Fruit fly (Drosophila melanogaster) whole organism, embryonic: ENCODE results near the gene CG13252.
A peak's percentile ranks its signal among the peaks of the same experiment; 100 is the strongest.

ENCODE experiments used
- CG10565 ChIP-seq: fragments of 200-800 bp; sonication (Bioruptor generic); optimal IDR thresholded peaks from 3 replicates; lab custom pipeline; 2016; ENCODE audit warnings: missing biosample characterization, mild to moderate bottlenecking, missing genetic modification characterization
- CG11093 ChIP-seq: fragments of 200-800 bp; sonication (Bioruptor generic); IDR thresholded peaks from 3 replicates; pipeline ENCODE4 v1.3.6; 2022; ENCODE audit warnings: missing biosample characterization, missing genetic modification characterization
- CG11696 ChIP-seq: fragments of 200-800 bp; sonication (Bioruptor generic); IDR thresholded peaks from 2 replicates; pipeline ENCODE4 v1.3.6; 2022; ENCODE audit warnings: missing biosample characterization, missing genetic modification characterization
- CG12769 ChIP-seq: fragments of 200-800 bp; sonication (Bioruptor generic); optimal IDR thresholded peaks from 2 replicates; lab custom pipeline; 2019; ENCODE audit warnings: missing biosample characterization, mild to moderate bottlenecking, missing genetic modification characterization, moderate library complexity
- CG14014 ChIP-seq: fragments of 200-800 bp; sonication (Bioruptor generic); IDR thresholded peaks from 2 replicates; pipeline ENCODE4 v1.3.6; 2022; ENCODE audit warnings: missing biosample characterization, missing genetic modification characterization
- CG1603 ChIP-seq: fragments of 200-800 bp; sonication (Bioruptor generic); optimal IDR thresholded peaks from 2 replicates; lab custom pipeline; 2019; ENCODE audit warnings: missing biosample characterization, mild to moderate bottlenecking, missing genetic modification characterization, moderate library complexity
- CG17802 ChIP-seq: fragments of 200-800 bp; sonication (Bioruptor generic); optimal IDR thresholded peaks from 2 replicates; lab custom pipeline; 2018; ENCODE audit warnings: missing biosample characterization, mild to moderate bottlenecking, missing genetic modification characterization, moderate library complexity
- CG17829 ChIP-seq: fragments of 200-800 bp; optimal IDR thresholded peaks from 2 replicates; lab custom pipeline; 2019; ENCODE audit warnings: missing biosample characterization, mild to moderate bottlenecking, missing genetic modification characterization, moderate library complexity
- CG31365 ChIP-seq: fragments of 200-800 bp; sonication (Bioruptor generic); optimal IDR thresholded peaks from 2 replicates; lab custom pipeline; 2018; ENCODE audit warnings: missing biosample characterization, mild to moderate bottlenecking, missing genetic modification characterization
- CG32532 ChIP-seq: fragments of 200-800 bp; sonication (Bioruptor generic); IDR thresholded peaks from 2 replicates; pipeline ENCODE4 v1.3.6; 2022; ENCODE audit warnings: missing biosample characterization, missing genetic modification characterization
- CG5180 ChIP-seq: fragments of 200-800 bp; sonication (Bioruptor generic); optimal IDR thresholded peaks from 3 replicates; lab custom pipeline; 2017; ENCODE audit warnings: missing biosample characterization, missing genetic modification characterization, mild to moderate bottlenecking, moderate library complexity, missing genetic modification reagents
- CG6175 ChIP-seq: fragments of 200-800 bp; sonication (Bioruptor generic); IDR thresholded peaks from 3 replicates; pipeline ENCODE4 v1.3.6; 2022; ENCODE audit warnings: missing biosample characterization, missing genetic modification characterization
- CG7556 ChIP-seq: fragments of 200-800 bp; sonication (Bioruptor generic); optimal IDR thresholded peaks from 2 replicates; lab custom pipeline; 2017; ENCODE audit warnings: missing biosample characterization, mild to moderate bottlenecking, missing genetic modification characterization
- CG8089 ChIP-seq: fragments of 200-800 bp; sonication (Bioruptor generic); optimal IDR thresholded peaks from 3 replicates; lab custom pipeline; 2016; ENCODE audit warnings: missing biosample characterization, missing genetic modification characterization
- CG8290 ChIP-seq, 3 experiments: fragments of 200-800 bp; sonication (Bioruptor generic); optimal IDR thresholded peaks; 2 replicates each; lab custom pipeline; 2016 to 2019; ENCODE audit warnings: missing biosample characterization in 3 of 3, missing genetic modification characterization in 3 of 3, mild to moderate bottlenecking in 2 of 3, moderate library complexity in 1 of 3
- CG8388 ChIP-seq: fragments of 200-800 bp; sonication (Bioruptor generic); optimal IDR thresholded peaks from 2 replicates; lab custom pipeline; 2019; ENCODE audit warnings: missing biosample characterization, mild to moderate bottlenecking, missing genetic modification characterization, moderate library complexity
- CG9727 ChIP-seq: fragments of 200-800 bp; sonication (Bioruptor generic); optimal IDR thresholded peaks from 3 replicates; lab custom pipeline; 2017; ENCODE audit warnings: missing biosample characterization, mild to moderate bottlenecking, missing genetic modification characterization
- Dip3 ChIP-seq: fragments of 200-800 bp; sonication (Bioruptor generic); optimal IDR thresholded peaks from 3 replicates; lab custom pipeline; 2016; ENCODE audit warnings: missing biosample characterization, missing genetic modification characterization
- Dll ChIP-seq: fragments of 200-800 bp; sonication (Bioruptor generic); IDR thresholded peaks from 4 replicates; pipeline ENCODE4 v1.3.6; 2022; ENCODE audit warnings: missing biosample characterization, missing genetic modification characterization; ENCODE audit not compliant: partially characterized antibody
- Eip74EF ChIP-seq, 2 experiments: fragments of 200-800 bp in 1 of 2; fragments of >200 bp in 1 of 2; sonication (Bioruptor generic) in 1 of 2; optimal IDR thresholded peaks; 2 replicates each; lab custom pipeline; 2017 to 2019; ENCODE audit warnings: missing biosample characterization in 2 of 2, missing genetic modification characterization in 2 of 2, mild to moderate bottlenecking in 1 of 2, moderate library complexity in 1 of 2
- Ets65A ChIP-seq: fragments of 200-800 bp; sonication (Bioruptor generic); peaks from one replicate; lab custom pipeline; 2016; ENCODE audit warnings: missing biosample characterization, missing genetic modification characterization
- H2.0 ChIP-seq: fragments of 200-800 bp; sonication (Bioruptor generic); IDR thresholded peaks from 2 replicates; pipeline ENCODE4 v1.3.6; 2022; ENCODE audit warnings: missing biosample characterization, missing genetic modification characterization
- HLH4C ChIP-seq: fragments of 200-800 bp; sonication (Bioruptor generic); IDR thresholded peaks from 3 replicates; pipeline ENCODE4 v1.3.6; 2022; ENCODE audit warnings: missing biosample characterization, missing genetic modification characterization; ENCODE audit not compliant: partially characterized antibody
- HLHmδ ChIP-seq: fragments of 200-800 bp; sonication (Bioruptor generic); optimal IDR thresholded peaks from 2 replicates; lab custom pipeline; 2018; ENCODE audit warnings: missing biosample characterization, mild to moderate bottlenecking, missing genetic modification characterization, moderate library complexity
- Hr39 ChIP-seq: fragments of >200 bp; optimal IDR thresholded peaks from 2 replicates; lab custom pipeline; 2017
- MTF-1 ChIP-seq: fragments of 200-800 bp; sonication (Bioruptor generic); optimal IDR thresholded peaks from 2 replicates; lab custom pipeline; 2018; ENCODE audit warnings: missing biosample characterization, mild to moderate bottlenecking, missing genetic modification characterization, borderline replicate concordance
- Med ChIP-seq: fragments of 200-800 bp; sonication (Bioruptor generic); peaks from one replicate; lab custom pipeline; 2016; ENCODE audit warnings: missing biosample characterization, missing genetic modification characterization, mild to moderate bottlenecking, inconsistent platforms, moderate library complexity
- NK7.1 ChIP-seq: fragments of 200-800 bp; sonication (Bioruptor generic); optimal IDR thresholded peaks from 3 replicates; lab custom pipeline; 2016; ENCODE audit warnings: missing biosample characterization, missing genetic modification characterization
- Six4 ChIP-seq: fragments of 200-800 bp; sonication (Bioruptor generic); optimal IDR thresholded peaks from 2 replicates; lab custom pipeline; 2016; ENCODE audit warnings: missing biosample characterization, missing genetic modification characterization
- Sox102F ChIP-seq: fragments of 200-800 bp; sonication (Bioruptor generic); optimal IDR thresholded peaks from 2 replicates; lab custom pipeline; 2018; ENCODE audit warnings: missing biosample characterization, mild to moderate bottlenecking, missing genetic modification characterization, moderate library complexity
- chm ChIP-seq: fragments of 200-800 bp; sonication (Bioruptor generic); IDR thresholded peaks from 2 replicates; pipeline ENCODE4 v1.3.6; 2022; ENCODE audit warnings: missing biosample characterization, missing genetic modification characterization
- chn ChIP-seq: fragments of 200-800 bp; sonication (Bioruptor generic); optimal IDR thresholded peaks from 2 replicates; lab custom pipeline; 2016; ENCODE audit warnings: missing biosample characterization, missing genetic modification characterization
- ci ChIP-seq: fragments of 200-800 bp; sonication (Bioruptor generic); IDR thresholded peaks from 3 replicates; pipeline ENCODE4 v1.3.6; 2022; ENCODE audit warnings: missing biosample characterization, missing genetic modification characterization
- crol ChIP-seq: fragments of 200-800 bp; sonication (Bioruptor generic); IDR thresholded peaks from 2 replicates; pipeline ENCODE4 v1.3.6; 2022; ENCODE audit warnings: missing biosample characterization, missing genetic modification characterization
- dimm ChIP-seq: fragments of 200-800 bp; sonication (Bioruptor generic); IDR thresholded peaks from 2 replicates; pipeline ENCODE4 v1.3.6; 2022; ENCODE audit warnings: missing biosample characterization, missing genetic modification characterization
- ewg ChIP-seq: fragments of 200-800 bp; sonication (Bioruptor generic); optimal IDR thresholded peaks from 3 replicates; lab custom pipeline; 2017; ENCODE audit warnings: mild to moderate bottlenecking, missing biosample characterization, missing genetic modification reagents, missing genetic modification characterization
- gcm ChIP-seq: fragments of 200-800 bp; sonication (Bioruptor generic); optimal IDR thresholded peaks from 2 replicates; lab custom pipeline; 2019; ENCODE audit warnings: missing biosample characterization, mild to moderate bottlenecking, missing genetic modification characterization, moderate library complexity
- gfzf ChIP-seq: fragments of 200-800 bp; sonication (Bioruptor generic); optimal IDR thresholded peaks from 2 replicates; lab custom pipeline; 2016; ENCODE audit warnings: missing biosample characterization, mild to moderate bottlenecking, missing genetic modification characterization, moderate library complexity
- ham ChIP-seq: fragments of 200-800 bp; sonication (Bioruptor generic); IDR thresholded peaks from 2 replicates; pipeline ENCODE4 v1.3.6; 2022; ENCODE audit warnings: missing biosample characterization, missing genetic modification characterization
- ind ChIP-seq: fragments of 200-800 bp; sonication (Bioruptor generic); optimal IDR thresholded peaks from 3 replicates; lab custom pipeline; 2016; ENCODE audit warnings: missing biosample characterization, missing genetic modification characterization
- nom ChIP-seq: fragments of 200-800 bp; sonication (Bioruptor generic); optimal IDR thresholded peaks from 2 replicates; lab custom pipeline; 2017; ENCODE audit warnings: missing biosample characterization, missing genetic modification characterization, mild to moderate bottlenecking, moderate library complexity, missing genetic modification reagents
- otp ChIP-seq: fragments of 200-800 bp; sonication (Bioruptor generic); IDR thresholded peaks from 3 replicates; pipeline ENCODE4, ENCODE4 v1.3.6; 2022; ENCODE audit warnings: missing biosample characterization, missing genetic modification characterization
- pfk ChIP-seq: fragments of 200-800 bp; sonication (Bioruptor generic); optimal IDR thresholded peaks from 2 replicates; lab custom pipeline; 2018; ENCODE audit warnings: missing biosample characterization, mild to moderate bottlenecking, missing genetic modification characterization, moderate library complexity
- phol ChIP-seq: fragments of 200-800 bp; sonication (Bioruptor generic); optimal IDR thresholded peaks from 3 replicates; lab custom pipeline; 2018; ENCODE audit warnings: missing biosample characterization, mild to moderate bottlenecking, missing genetic modification characterization, moderate library complexity
- pros ChIP-seq: fragments of 200-800 bp; sonication (Bioruptor generic); optimal IDR thresholded peaks from 3 replicates; lab custom pipeline; 2019; ENCODE audit warnings: missing biosample characterization, mild to moderate bottlenecking, missing genetic modification characterization, moderate library complexity
- slou ChIP-seq: fragments of 200-800 bp; sonication (Bioruptor generic); optimal IDR thresholded peaks from 3 replicates; lab custom pipeline; 2016; ENCODE audit warnings: missing biosample characterization, missing genetic modification characterization
- tll ChIP-seq, 2 experiments: fragments of 200-800 bp in 1 of 2; fragments of >200 bp in 1 of 2; sonication (Bioruptor generic) in 1 of 2; optimal IDR thresholded peaks; 2 replicates each; lab custom pipeline; 2017 to 2019; ENCODE audit warnings: missing biosample characterization in 2 of 2, missing genetic modification characterization in 2 of 2, mild to moderate bottlenecking in 1 of 2, moderate library complexity in 1 of 2
- trh ChIP-seq: fragments of 200-800 bp; sonication (Bioruptor generic); optimal IDR thresholded peaks from 2 replicates; lab custom pipeline; 2016; ENCODE audit warnings: missing biosample characterization, missing genetic modification characterization
- twi ChIP-seq: fragments of 200-800 bp; optimal IDR thresholded peaks from 2 replicates; lab custom pipeline; 2019; ENCODE audit warnings: missing biosample characterization, mild to moderate bottlenecking, missing genetic modification characterization, moderate library complexity
- vfl ChIP-seq: fragments of 200-800 bp; sonication (Bioruptor generic); optimal IDR thresholded peaks from 2 replicates; lab custom pipeline; 2016; ENCODE audit warnings: missing biosample characterization, missing genetic modification characterization

The CG13252 gene

dm6 chr3L:20789299-20789698 lies 58.9 kb downstream of the CG13252 start:
- TF ChIP-seq gcm (GFP tag; lab: Kevin White, UChicago), result peak; percentile 75
- no peak for TF ChIP-seq dimm
- TF ChIP-seq trh (GFP tag; lab: Kevin White, UChicago), result no peak
- TF ChIP-seq slou (GFP tag; lab: Kevin White, UChicago), result no peak
- TF ChIP-seq ci (GFP tag; lab: Robert Waterston, UW), result 0 out of 3 replicates have a peak, but pooled peaks have one; percentile 24
- TF ChIP-seq HLH4C, result 0 out of 3 replicates have a peak, but pooled peaks have one; percentile 30
- TF ChIP-seq CG10565, result no peak
- peak; percentile 46 for TF ChIP-seq ewg
- no peak for TF ChIP-seq CG14014 (GFP tag; lab: Robert Waterston, UW)
- peak; percentile 30 for TF ChIP-seq Ets65A (GFP tag; lab: Kevin White, UChicago)
- no peak for TF ChIP-seq CG11093 (GFP tag; lab: Robert Waterston, UW)
- no peak for TF ChIP-seq CG8388 (GFP tag; lab: Kevin White, UChicago)
- no peak for TF ChIP-seq Dip3 (GFP tag; lab: Kevin White, UChicago)
- TF ChIP-seq CG8089, result no peak
- TF ChIP-seq CG5180 (GFP tag; lab: Kevin White, UChicago), result no peak
- TF ChIP-seq Six4 (GFP tag; lab: Kevin White, UChicago), result peak; percentile 23
- TF ChIP-seq crol (GFP tag; lab: Robert Waterston, UW), result peak; percentile 91
- TF ChIP-seq CG31365 (tag; lab: Kevin White, UChicago), result no peak
- 0 out of 2 replicates have a peak, but pooled peaks have one; percentile 23 for TF ChIP-seq CG11696
- 0 out of 4 replicates have a peak, but pooled peaks have one; percentile 25 for TF ChIP-seq Dll (GFP tag; lab: Robert Waterston, UW)
- TF ChIP-seq Eip74EF (GFP tag; optimal IDR thresholded peaks at IDR 0.05; lab: Kevin White, UChicago), result no peak
- TF ChIP-seq twi (tag; lab: Kevin White, UChicago), result peak; percentile 99
- TF ChIP-seq Med, result peak; percentile 35
- no peak for TF ChIP-seq Sox102F (GFP tag; lab: Kevin White, UChicago)
- TF ChIP-seq pfk (GFP tag; lab: Kevin White, UChicago), result peak; percentile 3
- TF ChIP-seq HLHmδ, result peak; percentile 52
- no peak for TF ChIP-seq CG6175 (GFP tag; lab: Robert Waterston, UW)
- TF ChIP-seq, all 482 proteins: peak for 13

- TF ChIP-seq otp (GFP tag; lab: Robert Waterston, UW) (0 out of 3 replicates have a peak, but pooled peaks have one; percentile 18), chm (GFP tag; lab: Robert Waterston, UW) (peak; percentile 62), H2.0 (GFP tag; lab: Robert Waterston, UW) (no peak), chn (GFP tag; lab: Kevin White, UChicago) (no peak), vfl (GFP tag; lab: Kevin White, UChicago) (no peak), tll (GFP tag; optimal IDR thresholded peaks at IDR 0.05; lab: Kevin White, UChicago) (peak in 1 of 2 experiments; percentile 2), pros (GFP tag; lab: Kevin White, UChicago) (peak; percentile 26), CG12769 (no peak), ind (no peak), ham (no peak), CG5180 (GFP tag; lab: Kevin White, UChicago) (no peak), NK7.1 (GFP tag; lab: Kevin White, UChicago) (no peak), nom (GFP tag; lab: Kevin White, UChicago) (no peak), CG17829 (tag; lab: Kevin White, UChicago) (peak; percentile 41), CG17802 (tag; lab: Kevin White, UChicago) (no peak), CG7556 (GFP tag; lab: Kevin White, UChicago) (no peak), CG9727 (peak; percentile 17), CG10565 (no peak), CG1603 (tag; lab: Kevin White, UChicago) (peak; percentile 5), CG8290 (GFP tag; optimal IDR thresholded peaks at IDR 0.05; lab: Kevin White, UChicago) (peak; percentile 28), CG8290 (tag; optimal IDR thresholded peaks at IDR 0.05; lab: Kevin White, UChicago) (peak in 1 of 2 experiments; percentile 92), MTF-1 (peak; percentile 32), Hr39 (lab: Kevin White, UChicago) (no peak), CG32532 (GFP tag; lab: Robert Waterston, UW) (no peak), gfzf (GFP tag; lab: Kevin White, UChicago) (no peak), Ets65A (GFP tag; lab: Kevin White, UChicago) (peak; percentile 41), phol (tag; lab: Kevin White, UChicago) (peak; percentile 56)
Measured at dm6 chr3L:20792693-20793092, 62.3 kb downstream of the CG13252 start, which contains the start of gene Six4. Six4 (minus strand) TSS chr3L:20792777.
